Worm (Caenorhabditis elegans) whole organism, L4 larva: Measurements from ENCODE around the gene ZK688.12.

Source experiments
- D1046.2 ChIP-seq: fragments of 200-800 bp; sonication (Bioruptor generic); IDR thresholded peaks from 2 replicates; pipeline ENCODE4 v1.3.6; 2022; ENCODE audit warnings: missing genetic modification characterization, missing compliant biosample characterization
- F37D6.2 ChIP-seq: sonication (generic microtip); optimal IDR thresholded peaks from 2 replicates; lab custom pipeline; 2016; ENCODE audit warnings: mild to moderate bottlenecking, missing genetic modification characterization, missing compliant biosample characterization
- F44E2.7 ChIP-seq: fragments of 200-800 bp; sonication (Bioruptor generic); IDR thresholded peaks from 2 replicates; pipeline ENCODE4 v2.1.2; 2022; ENCODE audit warnings: missing genetic modification characterization, missing compliant biosample characterization
- aha-1 ChIP-seq: fragments of 150-350 bp; peaks from one replicate; lab custom pipeline; 2014; ENCODE audit warnings: missing biosample characterization, missing genetic modification characterization
- ceh-44 ChIP-seq: fragments of 200-800 bp; sonication (Bioruptor generic); IDR thresholded peaks from 2 replicates; pipeline ENCODE4 v1.3.6; 2022; ENCODE audit warnings: missing genetic modification reagents, missing genetic modification characterization, missing compliant biosample characterization
- ceh-82 ChIP-seq: sonication (generic microtip); optimal IDR thresholded peaks from 2 replicates; lab custom pipeline; 2017; ENCODE audit warnings: missing biosample characterization, missing genetic modification characterization
- ctbp-1 ChIP-seq: fragments of 200-800 bp; sonication (Bioruptor generic); IDR thresholded peaks from 2 replicates; pipeline ENCODE4 v1.3.6; 2022; ENCODE audit warnings: missing genetic modification reagents, missing genetic modification characterization, missing compliant biosample characterization
- daf-12 ChIP-seq: fragments of 150-350 bp; optimal IDR thresholded peaks from 2 replicates; lab custom pipeline; 2014; ENCODE audit warnings: missing biosample characterization, missing genetic modification reagents, missing genetic modification characterization
- dmd-6 ChIP-seq: fragments of 200-800 bp; sonication (Bioruptor generic); IDR thresholded peaks from 2 replicates; pipeline ENCODE4 v1.3.6; 2022; ENCODE audit warnings: missing genetic modification reagents, missing genetic modification characterization, missing compliant biosample characterization
- dmd-8 ChIP-seq: fragments of 200-800 bp; sonication (Bioruptor generic); IDR thresholded peaks from 2 replicates; pipeline ENCODE4 v1.3.6; 2022; ENCODE audit warnings: missing genetic modification characterization, missing compliant biosample characterization
- dpl-1 ChIP-seq: fragments of 150-350 bp; optimal IDR thresholded peaks from 2 replicates; lab custom pipeline; 2014; ENCODE audit warnings: missing biosample characterization, missing genetic modification reagents, missing genetic modification characterization
- duxl-1 ChIP-seq: sonication (generic microtip); optimal IDR thresholded peaks from 2 replicates; lab custom pipeline; 2016; ENCODE audit warnings: mild to moderate bottlenecking, missing genetic modification characterization, moderate library complexity, missing compliant biosample characterization; ENCODE audit not compliant: poor library complexity
- dve-1 ChIP-seq: sonication (generic microtip); optimal IDR thresholded peaks from 2 replicates; lab custom pipeline; 2017; ENCODE audit warnings: antibody characterized with exemption, mild to moderate bottlenecking, missing genetic modification characterization, missing compliant biosample characterization; ENCODE audit not compliant: insufficient read depth
- egl-27 ChIP-seq: sonication (generic microtip); optimal IDR thresholded peaks from 3 replicates; lab custom pipeline; 2017; ENCODE audit warnings: missing biosample characterization, missing genetic modification reagents, missing genetic modification characterization
- egl-43 ChIP-seq: fragments of 200-800 bp; sonication (Bioruptor generic); IDR thresholded peaks from 2 replicates; pipeline ENCODE4 v1.3.6; 2022; ENCODE audit warnings: missing genetic modification reagents, missing genetic modification characterization, missing compliant biosample characterization
- fkh-10 ChIP-seq: fragments of 150-350 bp; optimal IDR thresholded peaks from 2 replicates; lab custom pipeline; 2014; ENCODE audit warnings: missing biosample characterization, missing genetic modification reagents, missing genetic modification characterization
- gei-8 ChIP-seq: fragments of 200-800 bp; sonication (Bioruptor generic); optimal IDR thresholded peaks from 2 replicates; lab custom pipeline; 2018; ENCODE audit warnings: mild to moderate bottlenecking, missing genetic modification characterization, missing compliant biosample characterization
- hif-1 ChIP-seq, 2 experiments: sonication (generic microtip); optimal IDR thresholded peaks; 2 replicates each; lab custom pipeline; 2016 to 2017; ENCODE audit warnings: missing compliant biosample characterization in 2 of 2, missing genetic modification characterization in 2 of 2, missing genetic modification reagents in 2 of 2, missing genotype in 2 of 2, mild to moderate bottlenecking in 1 of 2
- hlh-11 ChIP-seq: fragments of 200-800 bp; sonication (Bioruptor generic); optimal IDR thresholded peaks from 2 replicates; lab custom pipeline; 2018; ENCODE audit warnings: mild to moderate bottlenecking, missing genetic modification characterization, missing compliant biosample characterization
- hlh-30 ChIP-seq: sonication (generic microtip); optimal IDR thresholded peaks from 2 replicates; lab custom pipeline; 2017; ENCODE audit warnings: antibody characterized with exemption, mild to moderate bottlenecking, missing genetic modification characterization, missing compliant biosample characterization; ENCODE audit not compliant: insufficient read depth
- lin-1 ChIP-seq: fragments of 200-800 bp; sonication (Bioruptor generic); IDR thresholded peaks from 2 replicates; pipeline ENCODE4 v1.3.6; 2022; ENCODE audit warnings: missing genetic modification reagents, missing genetic modification characterization, missing compliant biosample characterization
- lin-15B ChIP-seq: fragments of 150-350 bp; sonication (generic microtip); optimal IDR thresholded peaks from 3 replicates; lab custom pipeline; 2014; ENCODE audit warnings: missing biosample characterization, missing genetic modification characterization
- madf-5 ChIP-seq, 2 experiments: fragments of 200-800 bp; sonication (Bioruptor generic); IDR thresholded peaks; 2 replicates each; pipeline ENCODE4 v1.3.6; 2022; ENCODE audit warnings: missing compliant biosample characterization in 2 of 2, missing genetic modification characterization in 2 of 2
- mdl-1 ChIP-seq, 2 experiments: fragments of 150-350 bp in 1 of 2; sonication (generic microtip) in 1 of 2; optimal IDR thresholded peaks; 2 replicates each; lab custom pipeline; 2014 to 2017; ENCODE audit warnings: missing biosample characterization in 2 of 2, missing genetic modification characterization in 2 of 2
- mep-1 ChIP-seq: fragments of 150-350 bp; sonication (generic microtip); optimal IDR thresholded peaks from 3 replicates; lab custom pipeline; 2014; ENCODE audit warnings: missing biosample characterization, missing genetic modification characterization
- mes-2 ChIP-seq: sonication (generic microtip); optimal IDR thresholded peaks from 2 replicates; lab custom pipeline; 2016; ENCODE audit warnings: missing genotype, mild to moderate bottlenecking, missing genetic modification characterization, missing compliant biosample characterization; ENCODE audit not compliant: poor library complexity, severe bottlenecking
- nhr-10 ChIP-seq: fragments of 150-350 bp; optimal IDR thresholded peaks from 2 replicates; lab custom pipeline; 2014; ENCODE audit warnings: missing biosample characterization, missing genetic modification characterization
- nhr-102 ChIP-seq: sonication (generic microtip); optimal IDR thresholded peaks from 2 replicates; lab custom pipeline; 2016; ENCODE audit warnings: mild to moderate bottlenecking, missing genetic modification characterization, moderate library complexity, missing compliant biosample characterization
- nhr-11 ChIP-seq: fragments of 150-350 bp; optimal IDR thresholded peaks from 2 replicates; lab custom pipeline; 2014; ENCODE audit warnings: missing biosample characterization, missing genetic modification characterization
- nhr-111 ChIP-seq: fragments of 200-800 bp; sonication (Bioruptor generic); optimal IDR thresholded peaks from 2 replicates; lab custom pipeline; 2018; ENCODE audit warnings: mild to moderate bottlenecking, missing genetic modification characterization, missing compliant biosample characterization
- nhr-237 ChIP-seq: sonication (generic microtip); optimal IDR thresholded peaks from 2 replicates; lab custom pipeline; 2017; ENCODE audit warnings: missing biosample characterization, missing genetic modification characterization
- nhr-25 ChIP-seq: sonication (generic microtip); optimal IDR thresholded peaks from 2 replicates; lab custom pipeline; 2017; ENCODE audit warnings: missing genetic modification characterization, mild to moderate bottlenecking, missing compliant biosample characterization, antibody characterized with exemption, moderate library complexity, borderline replicate concordance; ENCODE audit not compliant: insufficient read depth
- nhr-28 ChIP-seq: fragments of 150-350 bp; optimal IDR thresholded peaks from 2 replicates; lab custom pipeline; 2014; ENCODE audit warnings: missing biosample characterization, missing genetic modification characterization
- nhr-6 ChIP-seq: fragments of 150-350 bp; optimal IDR thresholded peaks from 2 replicates; lab custom pipeline; 2014; ENCODE audit warnings: missing biosample characterization, missing genetic modification characterization
- saeg-2 ChIP-seq: fragments of 200-800 bp; sonication (Bioruptor generic); IDR thresholded peaks from 2 replicates; pipeline ENCODE4 v1.3.6; 2022; ENCODE audit warnings: missing genetic modification reagents, missing genetic modification characterization, missing compliant biosample characterization
- sdz-12 ChIP-seq: fragments of 200-800 bp; sonication (Bioruptor generic); optimal IDR thresholded peaks from 2 replicates; lab custom pipeline; 2018; ENCODE audit warnings: mild to moderate bottlenecking, missing genetic modification characterization, missing compliant biosample characterization
- snpc-4 ChIP-seq: fragments of 150-350 bp; optimal IDR thresholded peaks from 2 replicates; lab custom pipeline; 2014; ENCODE audit warnings: missing biosample characterization, missing genetic modification characterization
- spr-1 ChIP-seq: sonication (generic microtip); optimal IDR thresholded peaks from 2 replicates; lab custom pipeline; 2016; ENCODE audit warnings: mild to moderate bottlenecking, missing genetic modification characterization, missing compliant biosample characterization
- spr-3 ChIP-seq: fragments of 200-800 bp; sonication (Bioruptor generic); optimal IDR thresholded peaks from 2 replicates; lab custom pipeline; 2018; ENCODE audit warnings: mild to moderate bottlenecking, missing genetic modification characterization, missing compliant biosample characterization
- unc-62 ChIP-seq, 3 experiments: fragments of 150-350 bp in 1 of 3; sonication (generic microtip); optimal IDR thresholded peaks in 2 of 3; peaks in 1 of 3; 1 replicate in 1 of 3; 2 replicates in 2 of 3; lab custom pipeline; 2014 to 2017; ENCODE audit warnings: missing biosample characterization in 3 of 3, missing genetic modification characterization in 3 of 3, missing genetic modification reagents in 3 of 3, missing genotype in 1 of 3
- vab-7 ChIP-seq: fragments of 200-800 bp; sonication (Bioruptor generic); IDR thresholded peaks from 2 replicates; pipeline ENCODE4 v1.3.6; 2022; ENCODE audit warnings: missing genetic modification reagents, missing genetic modification characterization, missing compliant biosample characterization
- zip-11 ChIP-seq: fragments of 200-800 bp; sonication (Bioruptor generic); IDR thresholded peaks from 2 replicates; pipeline ENCODE4 v1.3.6; 2022; ENCODE audit warnings: missing genetic modification characterization, missing compliant biosample characterization

Gene ZK688.12

ce11 chrIII:7894724-7895123 lies 18.7 kb downstream of the ZK688.12 start, which contains the start of gene ZK688.4:
ZK688.4 (plus strand) TSS chrIII:7895024.
- no peak for TF ChIP-seq ceh-82
- TF ChIP-seq mes-2 (tag; lab: Kevin White, UChicago): no peak
- TF ChIP-seq vab-7 (GFP tag; lab: Robert Waterston, UW): no peak
- TF ChIP-seq snpc-4 (tag; lab: Kevin White, UChicago): no peak
- TF ChIP-seq dmd-8: no peak
- TF ChIP-seq daf-12 (tag; lab: Kevin White, UChicago): no peak
- no peak for TF ChIP-seq zip-11 (GFP tag; lab: Robert Waterston, UW)
- TF ChIP-seq ctbp-1: no peak
- no peak for TF ChIP-seq madf-5 (GFP tag; IDR thresholded peaks at IDR 0.05; lab: Robert Waterston, UW)
- TF ChIP-seq, all 104 proteins: peak for 0

ce11 chrIII:7893224-7893623 lies 20.2 kb downstream of the ZK688.12 start:
- TF ChIP-seq hlh-30 (tag; lab: Kevin White, UChicago) (no peak), dve-1 (tag; lab: Kevin White, UChicago) (no peak), egl-43 (GFP tag; lab: Robert Waterston, UW) (no peak), lin-15B (tag; lab: Kevin White, UChicago) (no peak), gei-8 (no peak), aha-1 (tag; lab: Kevin White, UChicago) (no peak), F44E2.7 (GFP tag; lab: Robert Waterston, UW) (no peak), unc-62 (GFP tag; optimal IDR thresholded peaks at IDR 0.05 in 1 of 2; lab: Kevin White, UChicago) (no peak), unc-62 (tag; optimal IDR thresholded peaks at IDR 0.05; lab: Kevin White, UChicago) (no peak), spr-1 (tag; lab: Kevin White, UChicago) (no peak), mdl-1 (tag; optimal IDR thresholded peaks at IDR 0.05; lab: Kevin White, UChicago) (no peak), spr-3 (GFP tag; lab: Kevin White, UChicago) (no peak), nhr-6 (tag; lab: Kevin White, UChicago) (no peak), saeg-2 (GFP tag; lab: Robert Waterston, UW) (no peak)

- TF ChIP-seq hlh-30 (tag; lab: Kevin White, UChicago) (peak; percentile 12), sdz-12 (no peak), unc-62 (GFP tag; optimal IDR thresholded peaks at IDR 0.05 in 1 of 2; lab: Kevin White, UChicago) (peak in 1 of 2 experiments; percentile 79), unc-62 (tag; optimal IDR thresholded peaks at IDR 0.05; lab: Kevin White, UChicago) (no peak)
Measured at ce11 chrIII:7892333-7892732, 21.1 kb downstream of the ZK688.12 start.

- TF ChIP-seq fkh-10: peak; percentile 48
- TF ChIP-seq dpl-1: peak; percentile 52
- peak; percentile 22 for TF ChIP-seq spr-1 (tag; lab: Kevin White, UChicago)
- TF ChIP-seq nhr-102 (tag; lab: Kevin White, UChicago): peak; percentile 21
- TF ChIP-seq D1046.2: no peak
- peak; percentile 88 for TF ChIP-seq mep-1 (tag; lab: Kevin White, UChicago)
- peak in 1 of 2 experiments; percentile 68 for TF ChIP-seq hif-1 (tag; optimal IDR thresholded peaks at IDR 0.05; lab: Kevin White, UChicago)
- TF ChIP-seq nhr-10: peak; percentile 45
- no peak for TF ChIP-seq egl-27 (tag; lab: Kevin White, UChicago)
- TF ChIP-seq nhr-111: no peak
- TF ChIP-seq mdl-1 (tag; optimal IDR thresholded peaks at IDR 0.05; lab: Kevin White, UChicago): peak; percentile 68 to 94
- TF ChIP-seq duxl-1 (tag; lab: Kevin White, UChicago): no peak
- TF ChIP-seq nhr-237: no peak
- peak; percentile 85 for TF ChIP-seq nhr-25 (tag; lab: Kevin White, UChicago)
- TF ChIP-seq lin-1 (GFP tag; lab: Robert Waterston, UW): peak; percentile 69
- no peak for TF ChIP-seq ceh-44 (GFP tag; lab: Robert Waterston, UW)
- TF ChIP-seq nhr-6 (tag; lab: Kevin White, UChicago): peak; percentile 47
- TF ChIP-seq sdz-12: no peak
- TF ChIP-seq nhr-28 (tag; lab: Kevin White, UChicago): peak; percentile 72
- peak; percentile 78 for TF ChIP-seq nhr-11 (tag; lab: Kevin White, UChicago)
- TF ChIP-seq hlh-11: peak; percentile 91
- TF ChIP-seq dmd-6: peak; percentile 72
- TF ChIP-seq F37D6.2 (tag; lab: Kevin White, UChicago): no peak
- no peak for TF ChIP-seq zip-11 (GFP tag; lab: Robert Waterston, UW)
Measured at ce11 chrIII:7891573-7892306, 21.6 kb downstream of the ZK688.12 start, which contains the start of the genes ZK688.5 and fahd-1. ZK688.5 (minus strand) TSS chrIII:7891623. fahd-1 (plus strand) TSS chrIII:7892256.
